Fruit fly (Drosophila melanogaster) whole organism, prepupa: Measurements from ENCODE around the gene Myo31DF.
A peak's percentile ranks its signal among the peaks of the same experiment; 100 is the strongest.

Experiments
- Blimp-1 ChIP-seq: fragments of 200-800 bp; sonication (Bioruptor generic); optimal IDR thresholded peaks from 3 replicates; lab custom pipeline; 2017; ENCODE audit warnings: missing biosample characterization, missing genetic modification characterization, mild to moderate bottlenecking, moderate library complexity, missing genetic modification reagents
- CG10669 ChIP-seq: fragments of 200-800 bp; sonication (Bioruptor generic); optimal IDR thresholded peaks from 3 replicates; lab custom pipeline; 2018; ENCODE audit warnings: missing biosample characterization, mild to moderate bottlenecking, missing genetic modification characterization, moderate library complexity
- CG11762 ChIP-seq: fragments of 200-800 bp; sonication (Bioruptor generic); optimal IDR thresholded peaks from 3 replicates; lab custom pipeline; 2016; ENCODE audit warnings: missing biosample characterization, missing genetic modification characterization; ENCODE audit not compliant: insufficient read depth
- CG11902 ChIP-seq: fragments of 200-800 bp; sonication (Bioruptor generic); optimal IDR thresholded peaks from 3 replicates; lab custom pipeline; 2016; ENCODE audit warnings: missing biosample characterization, missing genetic modification characterization
- CG15336 ChIP-seq: fragments of 200-800 bp; sonication (Bioruptor generic); IDR thresholded peaks from 2 replicates; pipeline ENCODE4 v1.3.6; 2022; ENCODE audit warnings: missing biosample characterization, missing genetic modification characterization
- CG1621 ChIP-seq: fragments of 200-800 bp; sonication (Bioruptor generic); optimal IDR thresholded peaks from 3 replicates; lab custom pipeline; 2018; ENCODE audit warnings: missing biosample characterization, mild to moderate bottlenecking, missing genetic modification characterization
- CG16779 ChIP-seq: fragments of 200-800 bp; sonication (Bioruptor generic); optimal IDR thresholded peaks from 3 replicates; lab custom pipeline; 2017; ENCODE audit warnings: missing biosample characterization, mild to moderate bottlenecking, missing genetic modification characterization
- CG3032 ChIP-seq: fragments of 200-800 bp; optimal IDR thresholded peaks from 2 replicates; lab custom pipeline; 2019; ENCODE audit warnings: missing biosample characterization, mild to moderate bottlenecking, missing genetic modification characterization, moderate library complexity
- CG31627 ChIP-seq: fragments of 200-800 bp; sonication (Bioruptor generic); optimal IDR thresholded peaks from 3 replicates; lab custom pipeline; 2016; ENCODE audit warnings: missing biosample characterization, missing genetic modification characterization
- CG32006 ChIP-seq: fragments of 200-800 bp; sonication (Bioruptor generic); optimal IDR thresholded peaks from 3 replicates; lab custom pipeline; 2017; ENCODE audit warnings: missing biosample characterization, mild to moderate bottlenecking, missing genetic modification characterization
- CG34406 ChIP-seq: fragments of 200-800 bp; sonication (Bioruptor generic); optimal IDR thresholded peaks from 3 replicates; lab custom pipeline; 2016; ENCODE audit warnings: missing biosample characterization, missing genetic modification characterization
- CG3919 ChIP-seq: fragments of 200-800 bp; sonication (Bioruptor generic); optimal IDR thresholded peaks from 3 replicates; lab custom pipeline; 2016; ENCODE audit warnings: missing biosample characterization, missing genetic modification characterization
- CG4318 ChIP-seq: fragments of 200-800 bp; sonication (Bioruptor generic); optimal IDR thresholded peaks from 3 replicates; lab custom pipeline; 2017; ENCODE audit warnings: missing biosample characterization, mild to moderate bottlenecking, missing genetic modification characterization
- CG6163 ChIP-seq: fragments of 200-800 bp; sonication (Bioruptor generic); IDR thresholded peaks from 3 replicates; pipeline ENCODE4 v1.3.6; 2022; ENCODE audit warnings: missing biosample characterization, missing genetic modification characterization
- CG6276 ChIP-seq: fragments of 200-800 bp; sonication (Bioruptor generic); optimal IDR thresholded peaks from 2 replicates; lab custom pipeline; 2017; ENCODE audit warnings: missing biosample characterization, mild to moderate bottlenecking, missing genetic modification characterization
- CG6792 ChIP-seq: fragments of 200-800 bp; sonication (Bioruptor generic); optimal IDR thresholded peaks from 3 replicates; lab custom pipeline; 2016; ENCODE audit warnings: missing biosample characterization, missing genetic modification characterization
- CG6808 ChIP-seq: fragments of 200-800 bp; sonication (Bioruptor generic); optimal IDR thresholded peaks from 3 replicates; lab custom pipeline; 2017; ENCODE audit warnings: missing biosample characterization, missing genetic modification characterization, mild to moderate bottlenecking, moderate library complexity, missing genetic modification reagents
- CG6854 ChIP-seq: fragments of 200-800 bp; sonication (Bioruptor generic); optimal IDR thresholded peaks from 2 replicates; lab custom pipeline; 2017; ENCODE audit warnings: missing biosample characterization, mild to moderate bottlenecking, missing genetic modification characterization
- CG7368 ChIP-seq: fragments of 200-800 bp; sonication (Bioruptor generic); optimal IDR thresholded peaks from 3 replicates; lab custom pipeline; 2016; ENCODE audit warnings: missing biosample characterization, missing genetic modification characterization
- CG8319 ChIP-seq: fragments of 200-800 bp; sonication (Bioruptor generic); optimal IDR thresholded peaks from 3 replicates; lab custom pipeline; 2016; ENCODE audit warnings: missing biosample characterization, missing genetic modification characterization
- CG8632 ChIP-seq: fragments of 200-800 bp; sonication (Bioruptor generic); optimal IDR thresholded peaks from 3 replicates; lab custom pipeline; 2016; ENCODE audit warnings: missing biosample characterization, missing genetic modification characterization
- CG9139 ChIP-seq: fragments of 200-800 bp; sonication (Bioruptor generic); optimal IDR thresholded peaks from 3 replicates; lab custom pipeline; 2017; ENCODE audit warnings: missing biosample characterization, mild to moderate bottlenecking, missing genetic modification characterization
- Eip75B ChIP-seq: fragments of 200-800 bp; sonication (Bioruptor generic); optimal IDR thresholded peaks from 3 replicates; lab custom pipeline; 2016; ENCODE audit warnings: missing biosample characterization, missing genetic modification characterization
- Eip78C ChIP-seq: fragments of 200-800 bp; sonication (Bioruptor generic); peaks from one replicate; lab custom pipeline; 2016; ENCODE audit warnings: missing biosample characterization, missing genetic modification characterization
- Eip93F ChIP-seq: fragments of 200-800 bp; sonication (Bioruptor generic); optimal IDR thresholded peaks from 2 replicates; lab custom pipeline; 2016; ENCODE audit warnings: missing biosample characterization, mild to moderate bottlenecking, missing genetic modification characterization
- Ets96B ChIP-seq: fragments of 200-800 bp; optimal IDR thresholded peaks from 2 replicates; lab custom pipeline; 2019; ENCODE audit warnings: missing biosample characterization, mild to moderate bottlenecking, missing genetic modification characterization, moderate library complexity
- Gug ChIP-seq: fragments of 200-800 bp; sonication (Bioruptor generic); IDR thresholded peaks from 2 replicates; pipeline ENCODE4 v1.3.6; 2022; ENCODE audit warnings: missing biosample characterization, missing genetic modification characterization
- Hr38 ChIP-seq: sonication (Bioruptor generic); optimal IDR thresholded peaks from 2 replicates; lab custom pipeline; 2016; ENCODE audit warnings: missing biosample characterization, missing genetic modification characterization
- Hr39 ChIP-seq: fragments of 200-800 bp; sonication (Bioruptor generic); optimal IDR thresholded peaks from 2 replicates; lab custom pipeline; 2016; ENCODE audit warnings: missing biosample characterization, missing genetic modification characterization
- Hr4 ChIP-seq: fragments of 200-800 bp; sonication (Bioruptor generic); optimal IDR thresholded peaks from 3 replicates; lab custom pipeline; 2016; ENCODE audit warnings: missing biosample characterization, missing genetic modification characterization
- Lpt ChIP-seq: fragments of 200-800 bp; sonication (Bioruptor generic); optimal IDR thresholded peaks from 3 replicates; lab custom pipeline; 2016; ENCODE audit warnings: missing biosample characterization, missing genetic modification characterization
- Met ChIP-seq: fragments of 200-800 bp; sonication (Bioruptor generic); optimal IDR thresholded peaks from 3 replicates; lab custom pipeline; 2016; ENCODE audit warnings: missing biosample characterization, missing genetic modification characterization
- Smox ChIP-seq: fragments of 200-800 bp; sonication (Bioruptor generic); optimal IDR thresholded peaks from 3 replicates; lab custom pipeline; 2016; ENCODE audit warnings: missing biosample characterization, missing genetic modification characterization
- Sox102F ChIP-seq: fragments of 200-800 bp; sonication (Bioruptor generic); optimal IDR thresholded peaks from 2 replicates; lab custom pipeline; 2016; ENCODE audit warnings: missing biosample characterization, mild to moderate bottlenecking, missing genetic modification characterization
- Sox14 ChIP-seq: fragments of 200-800 bp; sonication (Bioruptor generic); optimal IDR thresholded peaks from 3 replicates; lab custom pipeline; 2016; ENCODE audit warnings: missing biosample characterization, missing genetic modification characterization
- Sox15 ChIP-seq: fragments of 200-800 bp; sonication (Bioruptor generic); optimal IDR thresholded peaks from 3 replicates; lab custom pipeline; 2016; ENCODE audit warnings: missing biosample characterization, missing genetic modification characterization
- achi ChIP-seq: fragments of 200-800 bp; sonication (Bioruptor generic); optimal IDR thresholded peaks from 3 replicates; lab custom pipeline; 2016; ENCODE audit warnings: missing biosample characterization, missing genetic modification characterization
- acj6 ChIP-seq: fragments of 200-800 bp; sonication (Bioruptor generic); optimal IDR thresholded peaks from 3 replicates; lab custom pipeline; 2016; ENCODE audit warnings: missing biosample characterization, missing genetic modification characterization
- cyc ChIP-seq: fragments of 200-800 bp; sonication (Bioruptor generic); optimal IDR thresholded peaks from 3 replicates; lab custom pipeline; 2016; ENCODE audit warnings: missing biosample characterization, missing genetic modification characterization
- eg ChIP-seq: fragments of 200-800 bp; sonication (Bioruptor generic); IDR thresholded peaks from 3 replicates; pipeline ENCODE4 v1.3.6; 2022; ENCODE audit warnings: missing biosample characterization, missing genetic modification characterization
- esn ChIP-seq: fragments of 200-800 bp; sonication (Bioruptor generic); optimal IDR thresholded peaks from 2 replicates; lab custom pipeline; 2016; ENCODE audit warnings: missing biosample characterization, mild to moderate bottlenecking, missing genetic modification characterization, moderate library complexity
- fd59A ChIP-seq: fragments of 200-800 bp; sonication (Bioruptor generic); optimal IDR thresholded peaks from 2 replicates; lab custom pipeline; 2017; ENCODE audit warnings: missing biosample characterization, mild to moderate bottlenecking, missing genetic modification characterization, missing genetic modification reagents
- fd85E ChIP-seq: fragments of 200-800 bp; sonication (Bioruptor generic); optimal IDR thresholded peaks from 3 replicates; lab custom pipeline; 2016; ENCODE audit warnings: missing biosample characterization, missing genetic modification characterization
- fkh ChIP-seq: fragments of 200-800 bp; sonication (Bioruptor generic); optimal IDR thresholded peaks from 3 replicates; lab custom pipeline; 2017; ENCODE audit warnings: missing biosample characterization, mild to moderate bottlenecking, missing genetic modification characterization, moderate library complexity
- lz ChIP-seq: fragments of 200-800 bp; sonication (Bioruptor generic); optimal IDR thresholded peaks from 3 replicates; lab custom pipeline; 2016; ENCODE audit warnings: missing biosample characterization, missing genetic modification characterization
- net ChIP-seq: fragments of 200-800 bp; sonication (Bioruptor generic); optimal IDR thresholded peaks from 3 replicates; lab custom pipeline; 2016; ENCODE audit warnings: missing biosample characterization, missing genetic modification characterization
- pdm3 ChIP-seq: fragments of 200-800 bp; sonication (Bioruptor generic); optimal IDR thresholded peaks from 3 replicates; lab custom pipeline; 2016; ENCODE audit warnings: missing biosample characterization, missing genetic modification characterization
- spab ChIP-seq: fragments of 200-800 bp; sonication (Bioruptor generic); optimal IDR thresholded peaks from 2 replicates; lab custom pipeline; 2017; ENCODE audit warnings: missing biosample characterization, mild to moderate bottlenecking, missing genetic modification characterization, missing genetic modification reagents
- ss ChIP-seq, 2 experiments: fragments of 200-800 bp; sonication (Bioruptor generic); optimal IDR thresholded peaks; 2 replicates in 1 of 2; 3 replicates in 1 of 2; lab custom pipeline; 2017 to 2018; ENCODE audit warnings: mild to moderate bottlenecking in 2 of 2, missing biosample characterization in 2 of 2, missing genetic modification characterization in 2 of 2, moderate library complexity in 1 of 2
- svp ChIP-seq: fragments of 200-800 bp; sonication (Bioruptor generic); peaks from one replicate; lab custom pipeline; 2016; ENCODE audit warnings: missing biosample characterization, missing genetic modification characterization
- topi ChIP-seq: fragments of 200-800 bp; sonication (Bioruptor generic); optimal IDR thresholded peaks from 3 replicates; lab custom pipeline; 2016; ENCODE audit warnings: missing biosample characterization, missing genetic modification characterization
- vri ChIP-seq: fragments of 200-800 bp; sonication (Bioruptor generic); optimal IDR thresholded peaks from 3 replicates; lab custom pipeline; 2016; ENCODE audit warnings: missing biosample characterization, mild to moderate bottlenecking, missing genetic modification characterization

The Myo31DF gene

DNA sequence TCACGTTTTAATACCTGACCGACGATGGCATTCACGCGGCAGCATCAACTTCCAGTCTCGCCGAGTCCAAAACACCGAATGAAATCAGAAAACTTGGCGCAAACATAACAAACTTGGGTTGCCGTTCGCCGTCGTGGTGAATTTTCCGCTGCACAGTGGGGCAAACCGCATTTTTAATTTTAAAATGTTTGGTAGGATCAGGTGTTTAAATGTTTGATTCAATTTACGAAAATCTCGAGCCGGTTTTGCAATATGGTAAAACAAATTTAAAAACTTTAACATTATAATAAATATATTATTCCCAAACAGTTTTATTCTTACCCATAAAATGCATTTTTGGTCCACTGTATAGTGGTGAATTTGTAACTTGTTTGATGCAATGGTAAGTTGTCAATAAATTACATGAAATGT, 32.3 kb downstream of the Myo31DF start, which contains the start of gene RluA-1:
Gene RluA-1 (minus strand): TSS at position 82 of the 411 bp plus-strand sequence.
- TF ChIP-seq CG8632 (GFP tag; lab: Kevin White, UChicago), result peak; percentile 96
- peak; percentile 93 to 96 for TF ChIP-seq ss (GFP tag; optimal IDR thresholded peaks at IDR 0.05; lab: Kevin White, UChicago)
- TF ChIP-seq Sox14 (GFP tag; lab: Kevin White, UChicago), result peak; percentile 94
- TF ChIP-seq CG11902, result peak; percentile 84
- peak; percentile 93 for TF ChIP-seq CG16779 (tag; lab: Kevin White, UChicago)
- peak; percentile 86 for TF ChIP-seq CG31627 (GFP tag; lab: Kevin White, UChicago)
- peak; percentile 90 for TF ChIP-seq Eip75B
- TF ChIP-seq fkh (GFP tag; lab: Kevin White, UChicago), result peak; percentile 82
- TF ChIP-seq CG6276 (GFP tag; lab: Kevin White, UChicago), result peak; percentile 99
- peak; percentile 94 for TF ChIP-seq esn (GFP tag; lab: Kevin White, UChicago)
- peak; percentile 92 for TF ChIP-seq Sox15
- peak; percentile 78 for TF ChIP-seq fd85E (GFP tag; lab: Kevin White, UChicago)
- peak; percentile 93 for TF ChIP-seq CG9139
- peak; percentile 95 for TF ChIP-seq pdm3
- peak; percentile 91 for TF ChIP-seq lz (GFP tag; lab: Kevin White, UChicago)
- TF ChIP-seq CG6854 (GFP tag; lab: Kevin White, UChicago), result peak; percentile 79
- peak; percentile 93 for TF ChIP-seq topi (GFP tag; lab: Kevin White, UChicago)
- peak; percentile 96 for TF ChIP-seq CG34406 (GFP tag; lab: Kevin White, UChicago)
- TF ChIP-seq Lpt (GFP tag; lab: Kevin White, UChicago), result peak; percentile 97
- TF ChIP-seq cyc (GFP tag; lab: Kevin White, UChicago), result peak; percentile 90
- peak; percentile 95 for TF ChIP-seq CG6163 (GFP tag; lab: Robert Waterston, UW)
- TF ChIP-seq CG3919 (GFP tag; lab: Kevin White, UChicago), result peak; percentile 97
- peak; percentile 96 for TF ChIP-seq CG1621
- TF ChIP-seq CG11762, result peak; percentile 97
- peak; percentile 98 for TF ChIP-seq Hr4 (GFP tag; lab: Kevin White, UChicago)
- peak; percentile 99 for TF ChIP-seq CG32006
- TF ChIP-seq Hr39 (GFP tag; lab: Kevin White, UChicago), result peak; percentile 82
- TF ChIP-seq CG4318 (GFP tag; lab: Kevin White, UChicago), result peak; percentile 97
- peak; percentile 93 for TF ChIP-seq Sox102F
- TF ChIP-seq CG7368 (GFP tag; lab: Kevin White, UChicago), result peak; percentile 94
- TF ChIP-seq vri (GFP tag; lab: Kevin White, UChicago), result no peak
- peak; percentile 96 for TF ChIP-seq achi (GFP tag; lab: Kevin White, UChicago)
- TF ChIP-seq fd59A (GFP tag; lab: Kevin White, UChicago), result peak; percentile 96
- peak; percentile 94 for TF ChIP-seq CG6808 (GFP tag; lab: Kevin White, UChicago)
- TF ChIP-seq spab (GFP tag; lab: Kevin White, UChicago), result peak; percentile 96
- peak; percentile 97 for TF ChIP-seq CG3032 (tag; lab: Kevin White, UChicago)
- TF ChIP-seq Smox, result peak; percentile 93
- peak; percentile 85 for TF ChIP-seq Met
- TF ChIP-seq svp, result peak; percentile 96
- TF ChIP-seq Blimp-1 (GFP tag; lab: Kevin White, UChicago), result peak; percentile 82
- TF ChIP-seq eg (GFP tag; lab: Robert Waterston, UW), result peak; percentile 99
- TF ChIP-seq CG15336 (GFP tag; lab: Robert Waterston, UW), result peak; percentile 99
- peak; percentile 33 for TF ChIP-seq Hr38
- peak; percentile 99 for TF ChIP-seq Eip78C (GFP tag; lab: Kevin White, UChicago)
- peak; percentile 85 for TF ChIP-seq Eip93F (GFP tag; lab: Kevin White, UChicago)
- peak; percentile 99 for TF ChIP-seq Gug (GFP tag; lab: Robert Waterston, UW)
- TF ChIP-seq CG10669, result peak; percentile 98
- TF ChIP-seq CG8319 (GFP tag; lab: Kevin White, UChicago), result peak; percentile 95
- TF ChIP-seq Ets96B (tag; lab: Kevin White, UChicago), result peak; percentile 98
- TF ChIP-seq net, result peak; percentile 98
- peak; percentile 97 for TF ChIP-seq acj6 (GFP tag; lab: Kevin White, UChicago)
- peak; percentile 95 for TF ChIP-seq CG6792 (GFP tag; lab: Kevin White, UChicago)
